Fruit fly (Drosophila melanogaster): ENCODE results near the gene Dna2.

dm6 chrX:10052549-10052948, 42.3 kb downstream of the Dna2 start, which contains the start of gene Yp2:
- no peak for TF ChIP-seq Sox102F (GFP tag; optimal IDR thresholded peaks at IDR 0.05)
- no peak for TF ChIP-seq dsx (GFP tag; optimal IDR thresholded peaks at IDR 0.05; ENCODE audit: poor library complexity, severe bottlenecking)
- no peak for TF ChIP-seq Met (GFP tag; optimal IDR thresholded peaks at IDR 0.05)
- no peak for TF ChIP-seq CG6792 (GFP tag; optimal IDR thresholded peaks at IDR 0.05)
- no peak for TF ChIP-seq CG1621 (tag; optimal IDR thresholded peaks at IDR 0.05)
- no peak for TF ChIP-seq Lpt (GFP tag; optimal IDR thresholded peaks at IDR 0.05)
- TF ChIP-seq CG6854 (GFP tag; optimal IDR thresholded peaks at IDR 0.05): no peak
- no peak for TF ChIP-seq vri (GFP tag; optimal IDR thresholded peaks at IDR 0.05)
- TF ChIP-seq Hr39 (GFP tag; optimal IDR thresholded peaks at IDR 0.05): no peak

All from whole organism, prepupa.